Fruit fly (Drosophila melanogaster) S2 (cell line): Measurements from ENCODE around the gene GstD1.

Experiments used
- CG8478 ChIP-seq: fragments of >200 bp; optimal IDR thresholded peaks from 2 replicates; lab custom pipeline; 2018
- CTCF ChIP-seq, 2 experiments: fragments of >200 bp; optimal IDR thresholded peaks; 2 replicates each; lab custom pipeline; 2018

Gene GstD1

dm6 chr3R:12369135-12369792 lies at the start of gene GstD1:
Gene GstD1 (minus strand): TSS chr3R:12369268.
- TF ChIP-seq CTCF (optimal IDR thresholded peaks at IDR 0.05; lab: Kevin White, UChicago) (no peak), CG8478 (lab: Kevin White, UChicago) (no peak)

dm6 chr3R:12413274-12413958 lies 44.3 kb upstream of the GstD1 start, which contains the start of the genes Dip-C and pps:
Gene Dip-C (minus strand): TSS chr3R:12413759.
Gene pps (plus strand): TSS chr3R:12413828.
- TF ChIP-seq CG8478 (lab: Kevin White, UChicago) (no peak), CTCF (optimal IDR thresholded peaks at IDR 0.05; lab: Kevin White, UChicago) (peak in 1 of 2 experiments; percentile 30)

dm6 chr3R:12411449-12411848 lies 42.4 kb upstream of the GstD1 start:
- TF ChIP-seq CG8478 (lab: Kevin White, UChicago), result no peak
- TF ChIP-seq CTCF (optimal IDR thresholded peaks at IDR 0.05; lab: Kevin White, UChicago), result no peak

- TF ChIP-seq CTCF (optimal IDR thresholded peaks at IDR 0.05; lab: Kevin White, UChicago) (peak in 1 of 2 experiments; percentile 1), CG8478 (lab: Kevin White, UChicago) (no peak)
These were observed 39.1 kb upstream of the GstD1 start, which contains the start of gene CG5196 for dm6 chr3R:12408160-12408559. Gene CG5196 (plus strand): TSS chr3R:12408316.

- TF ChIP-seq CTCF (optimal IDR thresholded peaks at IDR 0.05; lab: Kevin White, UChicago) (no peak), CG8478 (lab: Kevin White, UChicago) (no peak)
These were observed 37.4 kb upstream of the GstD1 start, which contains the start of gene CG5167 for dm6 chr3R:12406235-12407196. Gene CG5167 (plus strand): TSS chr3R:12406532.

- TF ChIP-seq CG8478 (lab: Kevin White, UChicago), result no peak
- no peak for TF ChIP-seq CTCF (optimal IDR thresholded peaks at IDR 0.05; lab: Kevin White, UChicago)
These were observed 36.8 kb upstream of the GstD1 start, which contains the start of gene Cyp9f2 for dm6 chr3R:12405928-12406234. Gene Cyp9f2 (minus strand): TSS chr3R:12406028.

- no peak for TF ChIP-seq CG8478 (lab: Kevin White, UChicago)
- no peak for TF ChIP-seq CTCF (optimal IDR thresholded peaks at IDR 0.05; lab: Kevin White, UChicago)
These were observed 36.1 kb upstream of the GstD1 start for dm6 chr3R:12405134-12405533.

- TF ChIP-seq CTCF (optimal IDR thresholded peaks at IDR 0.05; lab: Kevin White, UChicago) (no peak), CG8478 (lab: Kevin White, UChicago) (no peak)
These were observed 33.9 kb upstream of the GstD1 start for dm6 chr3R:12402935-12403334.

- TF ChIP-seq CG8478 (lab: Kevin White, UChicago) (no peak), CTCF (optimal IDR thresholded peaks at IDR 0.05; lab: Kevin White, UChicago) (peak; percentile 6 to 13)
These were observed 32.7 kb upstream of the GstD1 start, which contains the start of gene DNAlig3 for dm6 chr3R:12401672-12402296. Gene DNAlig3 (minus strand): TSS chr3R:12401839.

- TF ChIP-seq CTCF (optimal IDR thresholded peaks at IDR 0.05; lab: Kevin White, UChicago) (no peak), CG8478 (lab: Kevin White, UChicago) (no peak)
These were observed 29.7 kb upstream of the GstD1 start, which contains the start of gene Cyp9f3 for dm6 chr3R:12398620-12399247. Gene Cyp9f3 (minus strand): TSS chr3R:12398929.

- no peak for TF ChIP-seq CG8478 (lab: Kevin White, UChicago)
- TF ChIP-seq CTCF (optimal IDR thresholded peaks at IDR 0.05; lab: Kevin White, UChicago), result no peak
These were observed 29.0 kb upstream of the GstD1 start for dm6 chr3R:12398054-12398453.

dm6 chr3R:12395880-12396279 lies 26.8 kb upstream of the GstD1 start, which contains the start of the genes CG10096 and CG10097:
Gene CG10096 (minus strand): TSS chr3R:12395980.
Gene CG10097 (minus strand): TSS chr3R:12395980.
- no peak for TF ChIP-seq CTCF (optimal IDR thresholded peaks at IDR 0.05; lab: Kevin White, UChicago)
- no peak for TF ChIP-seq CG8478 (lab: Kevin White, UChicago)

- TF ChIP-seq CG8478 (lab: Kevin White, UChicago) (no peak), CTCF (optimal IDR thresholded peaks at IDR 0.05; lab: Kevin White, UChicago) (no peak)
These were observed 17.9 kb upstream of the GstD1 start, which contains the start of gene CG33098 for dm6 chr3R:12386965-12387364. Gene CG33098 (plus strand): TSS chr3R:12387188.
